Fruit fly (Drosophila melanogaster): ENCODE measurements around the gene CG33986.
A peak's percentile ranks its signal among the peaks of the same experiment; 100 is the strongest.

The CG33986 gene

dm6 chr3L:15532368-15533030, 7.4 kb upstream of the CG33986 start:
- TF ChIP-seq brk (GFP tag; optimal IDR thresholded peaks at IDR 0.05) (peak; percentile 5), dsf (GFP tag; optimal IDR thresholded peaks at IDR 0.05; ENCODE audit: borderline replicate concordance) (no peak), Rel (GFP tag; optimal IDR thresholded peaks at IDR 0.05) (peak; percentile 90), Rel (tag; optimal IDR thresholded peaks at IDR 0.05) (peak; percentile 97), lola (GFP tag; optimal IDR thresholded peaks at IDR 0.05) (no peak), foxo (GFP tag; optimal IDR thresholded peaks at IDR 0.05) (peak in 1 of 2 experiments; percentile 53), CG9705 (GFP tag; optimal IDR thresholded peaks at IDR 0.05) (no peak), sage (GFP tag; optimal IDR thresholded peaks at IDR 0.05) (peak; percentile 68), rgr (GFP tag; optimal IDR thresholded peaks at IDR 0.05) (peak; percentile 23), fru (GFP tag; optimal IDR thresholded peaks at IDR 0.05) (peak; percentile 62), Hnf4 (GFP tag; optimal IDR thresholded peaks at IDR 0.05) (no peak), N (GFP tag; optimal IDR thresholded peaks at IDR 0.05) (no peak), Jra (GFP tag; optimal IDR thresholded peaks at IDR 0.05) (peak; percentile 25), Vsx2 (GFP tag; optimal IDR thresholded peaks at IDR 0.05; ENCODE audit: partially characterized antibody) (no peak), CG32264 (GFP tag; optimal IDR thresholded peaks at IDR 0.05) (peak; percentile 13), tai (GFP tag; optimal IDR thresholded peaks at IDR 0.05) (peak; percentile 42), Mio (GFP tag; optimal IDR thresholded peaks at IDR 0.05) (no peak), pan (optimal IDR thresholded peaks at IDR 0.05) (no peak), OdsH (GFP tag; optimal IDR thresholded peaks at IDR 0.05) (no peak), woc (GFP tag; optimal IDR thresholded peaks at IDR 0.05) (peak; percentile 37), Myc (optimal IDR thresholded peaks at IDR 0.05) (no peak), sv (GFP tag; optimal IDR thresholded peaks at IDR 0.05) (no peak), dmrt93B (GFP tag; optimal IDR thresholded peaks at IDR 0.05) (peak; percentile 67), br (GFP tag; optimal IDR thresholded peaks at IDR 0.05) (peak; percentile 21), h (GFP tag; optimal IDR thresholded peaks at IDR 0.05) (peak; percentile 55), Sp1 (GFP tag; optimal IDR thresholded peaks at IDR 0.05) (peak; percentile 26), Dif (GFP tag; optimal IDR thresholded peaks at IDR 0.05; ENCODE audit: partially characterized antibody) (peak; percentile 89), Abd-B (GFP tag; optimal IDR thresholded peaks at IDR 0.05) (no peak), CrebA (GFP tag; optimal IDR thresholded peaks at IDR 0.05; ENCODE audit: borderline replicate concordance) (peak; percentile 63), HLH106 (tag; optimal IDR thresholded peaks at IDR 0.05) (peak; percentile 71), Dfd (GFP tag; optimal IDR thresholded peaks at IDR 0.05) (no peak), Hr83 (GFP tag; optimal IDR thresholded peaks at IDR 0.05; ENCODE audit: poor library complexity, severe bottlenecking) (peak; percentile 28), ey (GFP tag; optimal IDR thresholded peaks at IDR 0.05) (peak; percentile 36), psq (GFP tag; optimal IDR thresholded peaks at IDR 0.05) (peak; percentile 21), usp (GFP tag; optimal IDR thresholded peaks at IDR 0.05) (no peak), GATAd (GFP tag; optimal IDR thresholded peaks at IDR 0.05) (no peak), Hr78 (GFP tag; optimal IDR thresholded peaks at IDR 0.05) (no peak), dl (GFP tag; optimal IDR thresholded peaks at IDR 0.05; ENCODE audit: insufficient read depth in 1 of 2, partially characterized antibody in 2 of 2) (peak; percentile 58 to 72), jim (GFP tag; optimal IDR thresholded peaks at IDR 0.05) (no peak)

dm6 chr3L:15531423-15532325, 6.6 kb upstream of the CG33986 start, which contains the start of gene CG43248:
CG43248 (minus strand) TSS chr3L:15531473.
- TF ChIP-seq dmrt93B (GFP tag; optimal IDR thresholded peaks at IDR 0.05) (no peak), woc (GFP tag; optimal IDR thresholded peaks at IDR 0.05) (no peak), Hr78 (GFP tag; optimal IDR thresholded peaks at IDR 0.05) (no peak), sv (GFP tag; optimal IDR thresholded peaks at IDR 0.05) (no peak)
